Fruit fly (Drosophila melanogaster) Kc167 (cell line): ENCODE data around the gene CG33177.

ENCODE experiments used
- h ChIP-seq: fragments of >200 bp; optimal IDR thresholded peaks from 3 replicates; lab custom pipeline; 2018; ENCODE audit warnings: missing external identifiers
- insv ChIP-seq: fragments of >200 bp; optimal IDR thresholded peaks from 3 replicates; lab custom pipeline; 2018; ENCODE audit warnings: missing external identifiers
- psq ChIP-seq: fragments of >200 bp; optimal IDR thresholded peaks from 2 replicates; lab custom pipeline; 2017; ENCODE audit warnings: missing external identifiers
- ttk ChIP-seq: sonication (Bioruptor generic); optimal IDR thresholded peaks from 2 replicates; lab custom pipeline; 2017; ENCODE audit warnings: missing external identifiers

CG33177 gene

DNA sequence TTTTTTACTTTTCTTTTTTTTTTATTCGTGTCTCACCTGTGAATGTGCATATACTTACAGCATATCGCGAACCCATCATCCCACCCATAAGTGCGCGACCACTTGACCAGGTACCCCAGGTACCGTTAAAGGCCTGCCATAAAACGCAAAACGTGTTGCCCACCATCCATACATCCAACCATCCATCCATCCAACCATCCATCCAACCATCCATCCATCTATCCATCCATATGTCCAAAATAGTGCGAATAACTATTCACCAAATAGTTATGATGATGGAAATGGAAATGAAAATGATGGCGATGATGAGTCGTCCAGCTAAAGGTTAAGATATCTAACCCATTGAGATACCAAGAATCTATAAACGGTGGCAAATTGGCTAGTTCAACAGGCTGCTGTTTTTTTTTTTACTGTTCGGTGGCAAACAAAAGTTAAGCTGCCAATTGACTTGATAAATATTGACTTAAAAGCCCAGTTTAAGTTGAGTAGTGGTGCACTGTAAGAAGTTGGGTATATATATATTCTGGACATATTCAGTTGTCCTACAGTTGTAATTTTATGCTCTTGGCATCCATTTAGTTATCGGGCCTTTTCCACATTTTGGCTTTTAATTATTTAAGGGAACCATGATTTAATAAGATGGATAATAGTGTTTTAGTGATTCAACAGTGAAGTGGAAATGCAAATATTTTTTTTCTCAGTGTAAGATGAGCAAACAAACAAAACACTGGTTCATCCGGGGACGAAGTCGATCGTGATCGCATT lies 46.9 kb downstream of the CG33177 start:
- TF ChIP-seq insv (lab: Kevin White, UChicago) (no peak), psq (no peak), h (lab: Kevin White, UChicago) (no peak), ttk (no peak)
